Worm (Caenorhabditis elegans) whole organism, young adult: ENCODE measurements around the gene ZK637.14.

Experiments
- Y95B8A.8 ChIP-seq: fragments of 200-800 bp; sonication (Bioruptor generic); IDR thresholded peaks from 2 replicates; pipeline ENCODE4 v1.3.6; 2022; ENCODE audit warnings: missing genetic modification reagents, missing genetic modification characterization, missing compliant biosample characterization
- ceh-27 ChIP-seq: fragments of 200-800 bp; sonication (Bioruptor generic); optimal IDR thresholded peaks from 2 replicates; lab custom pipeline; 2018; ENCODE audit warnings: mild to moderate bottlenecking, missing genetic modification characterization, moderate library complexity, missing compliant biosample characterization
- madf-6 ChIP-seq: fragments of 200-800 bp; sonication (Bioruptor generic); IDR thresholded peaks from 2 replicates; pipeline ENCODE4 v1.3.6; 2022; ENCODE audit warnings: missing genetic modification reagents, missing genetic modification characterization, missing compliant biosample characterization
- mes-4 ChIP-seq: sonication (generic microtip); optimal IDR thresholded peaks from 2 replicates; lab custom pipeline; 2016; ENCODE audit warnings: missing genotype, missing genetic modification characterization, missing compliant biosample characterization

- TF ChIP-seq mes-4 (tag; lab: Kevin White, UChicago) (no peak), madf-6 (peak; percentile 84), Y95B8A.8 (GFP tag; lab: Robert Waterston, UW) (peak; percentile 75), ceh-27 (GFP tag; lab: Kevin White, UChicago) (peak; percentile 20)
Observed at ce11 chrIII:8887184-8887801, 1.7 kb downstream of the ZK637.14 start, which contains the start of gene famh-136.
